Fruit fly (Drosophila melanogaster) whole organism, embryonic: ENCODE measurements around the gene Toll-4.

Experiments used
- Asciz ChIP-seq: fragments of 200-800 bp; sonication (Bioruptor generic); optimal IDR thresholded peaks from 2 replicates; lab custom pipeline; 2017; ENCODE audit warnings: missing biosample characterization, mild to moderate bottlenecking, missing genetic modification characterization, missing genetic modification reagents
- Atf3 ChIP-seq: fragments of 200-800 bp; sonication (Bioruptor generic); optimal IDR thresholded peaks from 3 replicates; lab custom pipeline; 2016; ENCODE audit warnings: missing biosample characterization, missing genetic modification characterization
- CG10565 ChIP-seq: fragments of 200-800 bp; sonication (Bioruptor generic); optimal IDR thresholded peaks from 3 replicates; lab custom pipeline; 2016; ENCODE audit warnings: missing biosample characterization, mild to moderate bottlenecking, missing genetic modification characterization
- CG10654 ChIP-seq: fragments of 200-800 bp; sonication (Bioruptor generic); optimal IDR thresholded peaks from 2 replicates; lab custom pipeline; 2016; ENCODE audit warnings: missing biosample characterization, missing genetic modification characterization
- CG13424 ChIP-seq: fragments of 200-800 bp; sonication (Bioruptor generic); optimal IDR thresholded peaks from 2 replicates; lab custom pipeline; 2019; ENCODE audit warnings: missing biosample characterization, mild to moderate bottlenecking, missing genetic modification characterization, moderate library complexity
- CG14014 ChIP-seq: fragments of 200-800 bp; sonication (Bioruptor generic); IDR thresholded peaks from 2 replicates; pipeline ENCODE4 v1.3.6; 2022; ENCODE audit warnings: missing biosample characterization, missing genetic modification characterization
- CG14441 ChIP-seq: fragments of 200-800 bp; sonication (Bioruptor generic); IDR thresholded peaks from 2 replicates; pipeline ENCODE4 v1.3.6; 2022; ENCODE audit warnings: missing biosample characterization, missing genetic modification characterization
- CG15073 ChIP-seq: fragments of 200-800 bp; sonication (Bioruptor generic); optimal IDR thresholded peaks from 2 replicates; lab custom pipeline; 2016; ENCODE audit warnings: missing biosample characterization, missing genetic modification characterization
- CG17361 ChIP-seq: fragments of 200-800 bp; sonication (Bioruptor generic); IDR thresholded peaks from 3 replicates; pipeline ENCODE4 v1.3.6; 2022; ENCODE audit warnings: missing biosample characterization, missing genetic modification characterization
- CG18599 ChIP-seq: fragments of 200-800 bp; sonication (Bioruptor generic); optimal IDR thresholded peaks from 3 replicates; lab custom pipeline; 2017; ENCODE audit warnings: missing biosample characterization, missing genetic modification characterization, mild to moderate bottlenecking, moderate library complexity, missing genetic modification reagents
- CG2120 ChIP-seq: fragments of 200-800 bp; sonication (Bioruptor generic); optimal IDR thresholded peaks from 3 replicates; lab custom pipeline; 2016; ENCODE audit warnings: missing biosample characterization, missing genetic modification characterization
- CG2199 ChIP-seq: fragments of 200-800 bp; sonication (Bioruptor generic); IDR thresholded peaks from 3 replicates; pipeline ENCODE4 v1.3.6; 2022; ENCODE audit warnings: missing biosample characterization, missing genetic modification characterization
- CG3163 ChIP-seq: fragments of 200-800 bp; sonication (Bioruptor generic); optimal IDR thresholded peaks from 3 replicates; lab custom pipeline; 2016; ENCODE audit warnings: missing biosample characterization, missing genetic modification characterization
- CG34376 ChIP-seq: fragments of 200-800 bp; sonication (Bioruptor generic); optimal IDR thresholded peaks from 2 replicates; lab custom pipeline; 2018; ENCODE audit warnings: missing biosample characterization, mild to moderate bottlenecking, missing genetic modification characterization
- CG3726 ChIP-seq: fragments of 200-800 bp; sonication (Bioruptor generic); IDR thresholded peaks from 3 replicates; pipeline ENCODE4, ENCODE4 v1.3.6; 2022; ENCODE audit warnings: missing biosample characterization, missing genetic modification characterization
- CG3838 ChIP-seq: fragments of 200-800 bp; sonication (Bioruptor generic); optimal IDR thresholded peaks from 3 replicates; lab custom pipeline; 2016; ENCODE audit warnings: missing biosample characterization, missing genetic modification characterization
- CG6175 ChIP-seq: fragments of 200-800 bp; sonication (Bioruptor generic); IDR thresholded peaks from 3 replicates; pipeline ENCODE4 v1.3.6; 2022; ENCODE audit warnings: missing biosample characterization, missing genetic modification characterization
- CG6654 ChIP-seq: fragments of 200-800 bp; sonication (Bioruptor generic); optimal IDR thresholded peaks from 2 replicates; lab custom pipeline; 2017; ENCODE audit warnings: missing biosample characterization, mild to moderate bottlenecking, missing genetic modification characterization
- CG6683 ChIP-seq: fragments of 200-800 bp; sonication (Bioruptor generic); optimal IDR thresholded peaks from 2 replicates; lab custom pipeline; 2017; ENCODE audit warnings: missing biosample characterization, mild to moderate bottlenecking, missing genetic modification characterization, missing genetic modification reagents
- CG7745 ChIP-seq: fragments of 200-800 bp; sonication (Bioruptor generic); optimal IDR thresholded peaks from 2 replicates; lab custom pipeline; 2018; ENCODE audit warnings: missing biosample characterization, mild to moderate bottlenecking, missing genetic modification characterization, moderate library complexity
- CG8478 ChIP-seq: fragments of >200 bp; optimal IDR thresholded peaks from 2 replicates; lab custom pipeline; 2018
- CG9609 ChIP-seq: fragments of 200-800 bp; sonication (Bioruptor generic); optimal IDR thresholded peaks from 3 replicates; lab custom pipeline; 2016; ENCODE audit warnings: missing biosample characterization, missing genetic modification characterization
- CG9932 ChIP-seq: fragments of 200-800 bp; sonication (Bioruptor generic); IDR thresholded peaks from 2 replicates; pipeline ENCODE4 v1.3.6; 2022; ENCODE audit warnings: missing biosample characterization, missing genetic modification characterization
- Dfd ChIP-seq, 2 experiments: fragments of >200 bp; optimal IDR thresholded peaks; 2 replicates each; lab custom pipeline; 2017; ENCODE audit warnings: missing biosample characterization in 2 of 2, missing genetic modification characterization in 2 of 2
- E2f2 ChIP-seq: fragments of 200-800 bp; sonication (Bioruptor generic); IDR thresholded peaks from 2 replicates; pipeline ENCODE4 v1.3.6; 2022; ENCODE audit warnings: missing biosample characterization, missing genetic modification characterization
- Ets65A ChIP-seq: fragments of 200-800 bp; sonication (Bioruptor generic); peaks from one replicate; lab custom pipeline; 2016; ENCODE audit warnings: missing biosample characterization, missing genetic modification characterization
- GATAe ChIP-seq: fragments of 200-800 bp; sonication (Bioruptor generic); conservative IDR thresholded peaks from 2 replicates; pipeline ENCODE4 v1.3.6; 2022; ENCODE audit warnings: missing biosample characterization, missing genetic modification characterization
- Hey ChIP-seq: fragments of 200-800 bp; sonication (Bioruptor generic); optimal IDR thresholded peaks from 3 replicates; lab custom pipeline; 2018; ENCODE audit warnings: missing biosample characterization, mild to moderate bottlenecking, missing genetic modification characterization
- Lhr ChIP-seq: fragments of 200-800 bp; sonication (Bioruptor generic); optimal IDR thresholded peaks from 3 replicates; lab custom pipeline; 2017; ENCODE audit warnings: mild to moderate bottlenecking, missing biosample characterization, missing genetic modification reagents, missing genetic modification characterization
- Myb ChIP-seq: fragments of 200-800 bp; sonication (Bioruptor generic); optimal IDR thresholded peaks from 2 replicates; lab custom pipeline; 2016; ENCODE audit warnings: missing biosample characterization, missing genetic modification characterization
- ab ChIP-seq: fragments of 200-800 bp; sonication (Bioruptor generic); optimal IDR thresholded peaks from 2 replicates; lab custom pipeline; 2016; ENCODE audit warnings: missing biosample characterization, missing genetic modification characterization
- ash1 ChIP-seq: fragments of 200-800 bp; sonication (Bioruptor generic); optimal IDR thresholded peaks from 2 replicates; lab custom pipeline; 2018; ENCODE audit warnings: missing biosample characterization, mild to moderate bottlenecking, missing genetic modification characterization
- bigmax ChIP-seq: fragments of 200-800 bp; sonication (Bioruptor generic); optimal IDR thresholded peaks from 2 replicates; lab custom pipeline; 2018; ENCODE audit warnings: missing biosample characterization, mild to moderate bottlenecking, missing genetic modification characterization
- chinmo ChIP-seq: fragments of 200-800 bp; sonication (Bioruptor generic); IDR thresholded peaks from 4 replicates; pipeline ENCODE4 v1.3.6; 2022; ENCODE audit warnings: missing biosample characterization, missing genetic modification characterization; ENCODE audit not compliant: partially characterized antibody
- danr ChIP-seq: fragments of 200-800 bp; sonication (Bioruptor generic); IDR thresholded peaks from 2 replicates; pipeline ENCODE4 v1.3.6; 2022; ENCODE audit warnings: missing biosample characterization, missing genetic modification characterization
- ems ChIP-seq: fragments of 200-800 bp; sonication (Bioruptor generic); optimal IDR thresholded peaks from 3 replicates; lab custom pipeline; 2016; ENCODE audit warnings: missing biosample characterization, missing genetic modification characterization
- exex ChIP-seq: fragments of 200-800 bp; sonication (Bioruptor generic); optimal IDR thresholded peaks from 4 replicates; lab custom pipeline; 2018; ENCODE audit warnings: missing biosample characterization, mild to moderate bottlenecking, missing genetic modification characterization, moderate library complexity
- fd3F ChIP-seq: fragments of 200-800 bp; sonication (Bioruptor generic); optimal IDR thresholded peaks from 2 replicates; lab custom pipeline; 2018; ENCODE audit warnings: missing biosample characterization, mild to moderate bottlenecking, missing genetic modification characterization, moderate library complexity
- grn ChIP-seq: fragments of 200-800 bp; sonication (Bioruptor generic); optimal IDR thresholded peaks from 3 replicates; lab custom pipeline; 2017; ENCODE audit warnings: missing biosample characterization, missing genetic modification characterization
- gt ChIP-seq: fragments of 200-800 bp; sonication (Bioruptor generic); IDR thresholded peaks from 2 replicates; pipeline ENCODE4 v1.3.6; 2022; ENCODE audit warnings: missing biosample characterization, missing genetic modification characterization
- hb ChIP-seq: fragments of 200-800 bp; sonication (Bioruptor generic); IDR thresholded peaks from 3 replicates; pipeline ENCODE4 v1.3.6; 2022; ENCODE audit warnings: missing biosample characterization, missing genetic modification characterization; ENCODE audit not compliant: partially characterized antibody
- lab ChIP-seq: fragments of 200-800 bp; sonication (Bioruptor generic); optimal IDR thresholded peaks from 3 replicates; lab custom pipeline; 2017; ENCODE audit warnings: missing biosample characterization, missing genetic modification characterization, mild to moderate bottlenecking, moderate library complexity, missing genetic modification reagents
- mirr ChIP-seq: fragments of 200-800 bp; sonication (Bioruptor generic); optimal IDR thresholded peaks from 3 replicates; lab custom pipeline; 2018; ENCODE audit warnings: missing biosample characterization, mild to moderate bottlenecking, missing genetic modification characterization
- pita ChIP-seq: fragments of 200-800 bp; sonication (Bioruptor generic); optimal IDR thresholded peaks from 2 replicates; lab custom pipeline; 2017; ENCODE audit warnings: missing biosample characterization, mild to moderate bottlenecking, missing genetic modification characterization
- ranshi ChIP-seq: fragments of 200-800 bp; sonication (Bioruptor generic); IDR thresholded peaks from 2 replicates; pipeline ENCODE4 v1.3.6; 2022; ENCODE audit warnings: missing biosample characterization, missing genetic modification characterization
- rib ChIP-seq: fragments of 200-800 bp; sonication (Bioruptor generic); IDR thresholded peaks from 2 replicates; pipeline ENCODE4 v1.3.6; 2022; ENCODE audit warnings: missing biosample characterization, missing genetic modification characterization
- sd ChIP-seq: fragments of 200-800 bp; sonication (Bioruptor generic); optimal IDR thresholded peaks from 3 replicates; lab custom pipeline; 2018; ENCODE audit warnings: missing biosample characterization, mild to moderate bottlenecking, missing genetic modification characterization, moderate library complexity
- sens ChIP-seq: fragments of 200-800 bp; sonication (Bioruptor generic); peaks from one replicate; lab custom pipeline; 2016; ENCODE audit warnings: missing biosample characterization, missing genetic modification characterization
- so ChIP-seq: fragments of 200-800 bp; sonication (Bioruptor generic); IDR thresholded peaks from 3 replicates; pipeline ENCODE4 v1.3.6; 2022; ENCODE audit warnings: missing biosample characterization, missing genetic modification characterization
- sug ChIP-seq: fragments of 200-800 bp; optimal IDR thresholded peaks from 2 replicates; lab custom pipeline; 2019; ENCODE audit warnings: missing biosample characterization, mild to moderate bottlenecking, missing genetic modification characterization, moderate library complexity
- unc-4 ChIP-seq: fragments of 200-800 bp; sonication (Bioruptor generic); IDR thresholded peaks from 2 replicates; pipeline ENCODE4 v1.3.6; 2022; ENCODE audit warnings: missing biosample characterization, missing genetic modification characterization; ENCODE audit not compliant: partially characterized antibody
- vfl ChIP-seq: fragments of 200-800 bp; sonication (Bioruptor generic); optimal IDR thresholded peaks from 2 replicates; lab custom pipeline; 2016; ENCODE audit warnings: missing biosample characterization, missing genetic modification characterization

Gene Toll-4

DNA sequence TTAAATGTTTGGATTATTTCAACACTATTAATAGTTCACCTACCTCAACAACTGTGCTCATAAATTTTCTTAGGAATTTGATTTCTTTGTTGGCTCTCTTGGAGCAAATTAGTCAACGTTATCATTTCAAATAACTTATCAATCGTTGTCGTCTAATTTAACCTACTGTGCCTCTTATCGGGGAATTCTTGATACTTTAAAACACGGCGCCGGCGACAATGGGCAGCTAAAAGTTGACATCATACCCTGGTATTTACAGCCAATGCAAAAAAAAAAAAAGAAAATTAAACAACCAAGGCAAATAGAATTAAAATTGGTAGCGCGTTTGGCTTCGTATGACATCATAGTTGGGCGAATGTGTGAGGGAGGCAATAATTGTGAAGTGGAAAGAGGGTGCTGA is 50.3 kb downstream of the Toll-4 start:
- TF ChIP-seq mirr (peak; percentile 82), CG18599 (GFP tag; lab: Kevin White, UChicago) (peak; percentile 2), CG14441 (GFP tag; lab: Robert Waterston, UW) (peak; percentile 46; the same call in 1 of the 2 replicates), Asciz (GFP tag; lab: Kevin White, UChicago) (peak; percentile 16), CG10654 (no peak), E2f2 (GFP tag; lab: Robert Waterston, UW) (peak; percentile 27; the same call in 1 of the 2 replicates), unc-4 (GFP tag; lab: Robert Waterston, UW) (no peak), CG3163 (GFP tag; lab: Kevin White, UChicago) (no peak), CG34376 (GFP tag; lab: Kevin White, UChicago) (peak; percentile 27), exex (tag; lab: Kevin White, UChicago) (peak; percentile 87), CG8478 (lab: Kevin White, UChicago) (no peak), Ets65A (GFP tag; lab: Kevin White, UChicago) (peak; percentile 21), lab (GFP tag; lab: Kevin White, UChicago) (peak; percentile 51), CG10565 (GFP tag; lab: Kevin White, UChicago) (no peak), CG9932 (GFP tag; lab: Robert Waterston, UW) (no peak), CG17361 (no peak), CG2120 (GFP tag; lab: Kevin White, UChicago) (peak; percentile 3), chinmo (GFP tag; lab: Robert Waterston, UW) (0 out of 4 replicates have a peak, but pooled peaks have one; percentile 67), GATAe (GFP tag; lab: Robert Waterston, UW) (peak; percentile 43; the same call in 1 of the 2 replicates), sd (tag; lab: Kevin White, UChicago) (peak; percentile 98), CG3726 (GFP tag; lab: Robert Waterston, UW) (0 out of 3 replicates have a peak, but pooled peaks have one; percentile 24), fd3F (GFP tag; lab: Kevin White, UChicago) (no peak), sug (tag; lab: Kevin White, UChicago) (peak; percentile 75), sens (GFP tag; lab: Kevin White, UChicago) (peak; percentile 35), grn (peak; percentile 40), CG3838 (GFP tag; lab: Kevin White, UChicago) (no peak), danr (GFP tag; lab: Robert Waterston, UW) (no peak), Hey (tag; lab: Kevin White, UChicago) (peak; percentile 35), ash1 (GFP tag; lab: Kevin White, UChicago) (no peak), gt (GFP tag; lab: Robert Waterston, UW) (no peak), CG6175 (GFP tag; lab: Robert Waterston, UW) (no peak), rib (GFP tag; lab: Robert Waterston, UW) (0 out of 2 replicates have a peak, but pooled peaks have one; percentile 29), CG6654 (no peak), CG13424 (tag; lab: Kevin White, UChicago) (no peak), Atf3 (GFP tag; lab: Kevin White, UChicago) (peak; percentile 43)

- TF ChIP-seq CG14014 (GFP tag; lab: Robert Waterston, UW), result peak; percentile 8; the same call in 1 of the 2 replicates
- no peak for TF ChIP-seq vfl
- no peak for TF ChIP-seq CG15073 (GFP tag; lab: Kevin White, UChicago)
- TF ChIP-seq hb (GFP tag; lab: Robert Waterston, UW), result no peak
- no peak for TF ChIP-seq ems (GFP tag; lab: Kevin White, UChicago)
- TF ChIP-seq CG2199 (GFP tag; lab: Robert Waterston, UW), result peak; percentile 62; the same call in 1 of the 3 replicates
- TF ChIP-seq ab (GFP tag; lab: Kevin White, UChicago), result no peak
- TF ChIP-seq Dfd (GFP tag; optimal IDR thresholded peaks at IDR 0.05; lab: Kevin White, UChicago), result no peak
- no peak for TF ChIP-seq CG9609 (GFP tag; lab: Kevin White, UChicago)
- TF ChIP-seq Myb (GFP tag; lab: Kevin White, UChicago), result no peak
- no peak for TF ChIP-seq ranshi
- TF ChIP-seq CG7745 (tag; lab: Kevin White, UChicago), result no peak
- TF ChIP-seq Lhr (GFP tag; lab: Kevin White, UChicago), result no peak
- TF ChIP-seq bigmax (GFP tag; lab: Kevin White, UChicago), result no peak
- no peak for TF ChIP-seq E2f2 (GFP tag; lab: Robert Waterston, UW)
- TF ChIP-seq CG6683 (GFP tag; lab: Kevin White, UChicago), result no peak
- no peak for TF ChIP-seq pita (GFP tag; lab: Kevin White, UChicago)
- peak; percentile 25; the same call in 1 of the 3 replicates for TF ChIP-seq so (GFP tag; lab: Robert Waterston, UW)
- no peak for TF ChIP-seq rib (GFP tag; lab: Robert Waterston, UW)
Measured at dm6 chr2L:9134940-9135339, 51.0 kb downstream of the Toll-4 start.
